Worm (Caenorhabditis elegans) whole organism, L1 larva: Measurements from ENCODE around the gene ZK1098.6.

Source experiments
- F16B12.6 ChIP-seq: fragments of 150-350 bp; optimal IDR thresholded peaks from 2 replicates; lab custom pipeline; 2014; ENCODE audit warnings: missing biosample characterization, missing genetic modification characterization
- alr-1 ChIP-seq: fragments of 200-800 bp; sonication (Bioruptor generic); optimal IDR thresholded peaks from 2 replicates; lab custom pipeline; 2018; ENCODE audit warnings: borderline replicate concordance, mild to moderate bottlenecking, missing genetic modification characterization, missing compliant biosample characterization
- aly-2 ChIP-seq: fragments of 150-350 bp; optimal IDR thresholded peaks from 2 replicates; lab custom pipeline; 2014; ENCODE audit warnings: missing biosample characterization, missing genetic modification characterization
- blmp-1 ChIP-seq: fragments of 150-350 bp; optimal IDR thresholded peaks from 2 replicates; lab custom pipeline; 2014; ENCODE audit warnings: missing biosample characterization, missing genetic modification characterization
- ceh-63 ChIP-seq: fragments of 200-800 bp; sonication (Bioruptor generic); optimal IDR thresholded peaks from 2 replicates; lab custom pipeline; 2018; ENCODE audit warnings: mild to moderate bottlenecking, missing genetic modification characterization, missing compliant biosample characterization
- ceh-8 ChIP-seq: fragments of 200-800 bp; sonication (Bioruptor generic); optimal IDR thresholded peaks from 2 replicates; lab custom pipeline; 2018; ENCODE audit warnings: mild to moderate bottlenecking, missing genetic modification characterization, moderate library complexity, missing compliant biosample characterization
- ceh-88 ChIP-seq: fragments of 200-800 bp; sonication (Bioruptor generic); IDR thresholded peaks from 2 replicates; pipeline ENCODE4 v1.3.6; 2022; ENCODE audit warnings: missing genetic modification characterization, missing compliant biosample characterization
- ceh-90 ChIP-seq: sonication (generic microtip); optimal IDR thresholded peaks from 2 replicates; lab custom pipeline; 2016; ENCODE audit warnings: missing genetic modification characterization, missing compliant biosample characterization
- dsc-1 ChIP-seq: sonication (generic microtip); optimal IDR thresholded peaks from 2 replicates; lab custom pipeline; 2016; ENCODE audit warnings: mild to moderate bottlenecking, missing genetic modification characterization, missing compliant biosample characterization
- efl-1 ChIP-seq, 4 experiments: fragments of 150-350 bp; optimal IDR thresholded peaks in 3 of 4; peaks in 1 of 4; 1 replicate in 1 of 4; 2 replicates in 3 of 4; lab custom pipeline; 2014; ENCODE audit warnings: missing biosample characterization in 2 of 4, missing genetic modification characterization in 2 of 4, missing genetic modification reagents in 2 of 4
- egl-13 ChIP-seq: sonication (generic microtip); optimal IDR thresholded peaks from 2 replicates; lab custom pipeline; 2016; ENCODE audit warnings: missing genotype, missing genetic modification reagents, missing genetic modification characterization, missing compliant biosample characterization
- fkh-10 ChIP-seq: sonication (generic microtip); optimal IDR thresholded peaks from 2 replicates; lab custom pipeline; 2017; ENCODE audit warnings: missing biosample characterization, missing genetic modification reagents, missing genetic modification characterization
- fkh-8 ChIP-seq: sonication (generic microtip); optimal IDR thresholded peaks from 2 replicates; lab custom pipeline; 2016; ENCODE audit warnings: mild to moderate bottlenecking, missing genetic modification characterization, missing compliant biosample characterization
- hlh-17 ChIP-seq: fragments of 200-800 bp; sonication (Bioruptor generic); optimal IDR thresholded peaks from 2 replicates; lab custom pipeline; 2018; ENCODE audit warnings: missing genetic modification characterization, mild to moderate bottlenecking, missing compliant biosample characterization, moderate library complexity, borderline replicate concordance
- hlh-4 ChIP-seq: sonication (generic microtip); optimal IDR thresholded peaks from 2 replicates; lab custom pipeline; 2016; ENCODE audit warnings: mild to moderate bottlenecking, missing genetic modification characterization, missing compliant biosample characterization
- jun-1 ChIP-seq: fragments of 150-350 bp; optimal IDR thresholded peaks from 2 replicates; lab custom pipeline; 2014; ENCODE audit warnings: missing biosample characterization, missing genetic modification reagents, missing genetic modification characterization
- lin-14 ChIP-seq: fragments of 200-800 bp; sonication (Bioruptor generic); optimal IDR thresholded peaks from 2 replicates; lab custom pipeline; 2018; ENCODE audit warnings: mild to moderate bottlenecking, missing genetic modification characterization, moderate library complexity, missing compliant biosample characterization
- lin-15B ChIP-seq: fragments of 150-350 bp; sonication (generic microtip); optimal IDR thresholded peaks from 3 replicates; lab custom pipeline; 2014; ENCODE audit warnings: missing biosample characterization, missing genetic modification characterization
- lin-35 ChIP-seq, 2 experiments: fragments of 150-350 bp; optimal IDR thresholded peaks; 2 replicates each; lab custom pipeline; 2014; ENCODE audit warnings: missing biosample characterization in 2 of 2, missing genetic modification characterization in 2 of 2, missing genetic modification reagents in 2 of 2
- lir-3 ChIP-seq: sonication (generic microtip); optimal IDR thresholded peaks from 2 replicates; lab custom pipeline; 2016; ENCODE audit warnings: mild to moderate bottlenecking, missing genetic modification characterization, moderate library complexity, missing compliant biosample characterization; ENCODE audit not compliant: poor library complexity
- mab-9 ChIP-seq: fragments of 200-800 bp; sonication (Bioruptor generic); IDR thresholded peaks from 2 replicates; pipeline ENCODE4 v1.3.6; 2022; ENCODE audit warnings: missing genetic modification reagents, missing genetic modification characterization, missing compliant biosample characterization
- mdl-1 ChIP-seq, 2 experiments: fragments of 150-350 bp; optimal IDR thresholded peaks; 2 replicates each; lab custom pipeline; 2014 to 2017; ENCODE audit warnings: missing biosample characterization in 2 of 2, missing genetic modification characterization in 2 of 2, inconsistent platforms in 1 of 2
- mef-2 ChIP-seq: fragments of 150-350 bp; optimal IDR thresholded peaks from 2 replicates; lab custom pipeline; 2014; ENCODE audit warnings: missing biosample characterization, missing genetic modification characterization
- mep-1 ChIP-seq: fragments of 150-350 bp; optimal IDR thresholded peaks from 2 replicates; lab custom pipeline; 2014; ENCODE audit warnings: missing biosample characterization, missing genetic modification characterization
- nhr-11 ChIP-seq: fragments of 150-350 bp; optimal IDR thresholded peaks from 2 replicates; lab custom pipeline; 2014; ENCODE audit warnings: missing biosample characterization, missing genetic modification characterization
- nhr-28 ChIP-seq: fragments of 150-350 bp; optimal IDR thresholded peaks from 2 replicates; lab custom pipeline; 2014; ENCODE audit warnings: missing biosample characterization, missing genetic modification characterization
- nhr-71 ChIP-seq: sonication (generic microtip); optimal IDR thresholded peaks from 2 replicates; lab custom pipeline; 2016; ENCODE audit warnings: mild to moderate bottlenecking, missing genetic modification characterization, moderate library complexity, missing compliant biosample characterization
- nhr-76 ChIP-seq: sonication (generic microtip); optimal IDR thresholded peaks from 2 replicates; lab custom pipeline; 2017; ENCODE audit warnings: missing biosample characterization, missing genetic modification characterization
- nhr-77 ChIP-seq: fragments of 150-350 bp; optimal IDR thresholded peaks from 2 replicates; lab custom pipeline; 2014; ENCODE audit warnings: missing biosample characterization, missing genetic modification characterization
- nhr-84 ChIP-seq: sonication (generic microtip); optimal IDR thresholded peaks from 2 replicates; lab custom pipeline; 2017; ENCODE audit warnings: missing biosample characterization, missing genetic modification characterization
- nhr-85 ChIP-seq: sonication (generic microtip); peaks from one replicate; lab custom pipeline; 2016; ENCODE audit warnings: missing genetic modification characterization, inconsistent platforms, missing compliant biosample characterization
- pag-3 ChIP-seq: sonication (generic microtip); optimal IDR thresholded peaks from 2 replicates; lab custom pipeline; 2017; ENCODE audit warnings: missing genetic modification characterization, mild to moderate bottlenecking, missing compliant biosample characterization, antibody characterized with exemption, borderline replicate concordance; ENCODE audit not compliant: insufficient read depth
- pqm-1 ChIP-seq: sonication (generic microtip); optimal IDR thresholded peaks from 3 replicates; lab custom pipeline; 2017; ENCODE audit warnings: missing biosample characterization, missing genetic modification characterization
- sox-4 ChIP-seq: sonication (generic microtip); optimal IDR thresholded peaks from 2 replicates; lab custom pipeline; 2016; ENCODE audit warnings: missing genetic modification characterization, missing compliant biosample characterization
- sup-37 ChIP-seq: fragments of 200-800 bp; sonication (Bioruptor generic); optimal IDR thresholded peaks from 2 replicates; lab custom pipeline; 2018; ENCODE audit warnings: mild to moderate bottlenecking, missing genetic modification characterization, missing compliant biosample characterization
- tbx-2 ChIP-seq: sonication (generic microtip); optimal IDR thresholded peaks from 2 replicates; lab custom pipeline; 2016; ENCODE audit warnings: missing genetic modification characterization, missing compliant biosample characterization
- vab-15 ChIP-seq: sonication (generic microtip); optimal IDR thresholded peaks from 2 replicates; lab custom pipeline; 2017; ENCODE audit warnings: missing genotype, mild to moderate bottlenecking, missing genetic modification characterization, missing compliant biosample characterization
- zag-1 ChIP-seq: fragments of 150-350 bp; optimal IDR thresholded peaks from 2 replicates; lab custom pipeline; 2014; ENCODE audit warnings: missing biosample characterization, missing genetic modification characterization
- zip-4 ChIP-seq: fragments of 200-800 bp; sonication (Bioruptor generic); optimal IDR thresholded peaks from 2 replicates; lab custom pipeline; 2018; ENCODE audit warnings: mild to moderate bottlenecking, missing genetic modification characterization, moderate library complexity, missing compliant biosample characterization
- ztf-4 ChIP-seq: fragments of 150-350 bp; optimal IDR thresholded peaks from 2 replicates; lab custom pipeline; 2014; ENCODE audit warnings: missing biosample characterization, missing genetic modification characterization

Gene ZK1098.6

DNA sequence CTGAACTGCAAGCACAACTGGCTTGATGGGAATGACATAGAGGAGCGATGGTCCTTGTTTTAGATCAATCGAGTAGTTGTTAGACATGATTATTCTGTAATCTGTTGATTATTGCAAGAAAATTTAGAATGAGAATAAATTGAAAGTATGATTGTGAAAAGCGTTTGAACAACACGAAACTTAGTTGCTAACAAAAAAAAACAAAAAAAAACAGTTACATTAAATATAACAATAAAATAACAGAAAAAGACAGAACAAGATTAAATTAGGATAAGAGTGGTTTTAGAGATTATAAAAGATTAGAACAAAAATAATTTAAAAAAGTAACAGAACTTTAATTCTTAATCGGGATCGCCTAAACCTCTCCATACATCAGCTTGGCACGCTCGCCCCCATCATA is 36.3 kb downstream of the ZK1098.6 start, which contains the start of gene C48B4.9:
Gene C48B4.9 (minus strand): TSS at position 101 of the 400 bp plus-strand sequence.
- TF ChIP-seq fkh-10 (GFP tag; lab: Kevin White, UChicago) = no peak
- no peak for TF ChIP-seq efl-1 (optimal IDR thresholded peaks at IDR 0.05; lab: Kevin White, UChicago)
- TF ChIP-seq efl-1 (GFP tag; optimal IDR thresholded peaks at IDR 0.05 in 1 of 2; lab: Kevin White, UChicago) = no peak
- TF ChIP-seq nhr-84 = no peak
- TF ChIP-seq lin-35 (GFP tag; optimal IDR thresholded peaks at IDR 0.05; lab: Kevin White, UChicago) = no peak
- no peak for TF ChIP-seq lin-14
- no peak for TF ChIP-seq lin-15B (tag; lab: Kevin White, UChicago)
- TF ChIP-seq nhr-71 (tag; lab: Kevin White, UChicago) = no peak
- no peak for TF ChIP-seq mdl-1 (tag; optimal IDR thresholded peaks at IDR 0.05; lab: Kevin White, UChicago)
- TF ChIP-seq F16B12.6 (tag; lab: Kevin White, UChicago) = no peak
- TF ChIP-seq zip-4 (GFP tag; lab: Kevin White, UChicago) = no peak
- TF ChIP-seq mef-2 (tag; lab: Kevin White, UChicago) = no peak
- TF ChIP-seq jun-1 (tag; lab: Kevin White, UChicago) = no peak
- no peak for TF ChIP-seq ceh-88 (GFP tag; lab: Robert Waterston, UW)

DNA sequence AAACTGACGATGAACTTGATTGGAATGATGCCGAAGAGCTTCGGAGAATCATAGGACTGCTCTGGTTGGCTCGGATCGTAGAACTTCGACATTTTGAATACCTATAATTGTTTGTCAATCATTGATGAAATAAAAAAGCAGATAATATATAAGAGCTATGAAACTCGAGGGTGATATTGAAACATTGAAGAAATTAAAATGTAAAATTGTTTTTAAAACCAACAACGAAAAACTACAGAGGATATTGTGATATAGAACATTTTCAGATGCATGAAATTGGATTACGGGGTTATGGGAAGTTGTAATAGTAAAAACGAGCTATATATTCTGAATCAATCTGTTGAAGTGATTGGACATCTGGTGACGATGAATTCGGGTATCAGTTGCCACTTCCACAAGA is 37.5 kb downstream of the ZK1098.6 start, which contains the start of gene C48B4.10:
Gene C48B4.10 (minus strand): TSS at position 101 of the 400 bp plus-strand sequence.
- TF ChIP-seq dsc-1 (tag; lab: Kevin White, UChicago) (no peak), nhr-76 (tag; lab: Kevin White, UChicago) (no peak), sup-37 (GFP tag; lab: Kevin White, UChicago) (no peak), alr-1 (tag; lab: Kevin White, UChicago) (no peak), F16B12.6 (tag; lab: Kevin White, UChicago) (no peak), nhr-85 (tag; lab: Kevin White, UChicago) (no peak), efl-1 (optimal IDR thresholded peaks at IDR 0.05; lab: Kevin White, UChicago) (no peak), efl-1 (GFP tag; optimal IDR thresholded peaks at IDR 0.05 in 1 of 2; lab: Kevin White, UChicago) (no peak), hlh-4 (tag; lab: Kevin White, UChicago) (no peak), jun-1 (tag; lab: Kevin White, UChicago) (no peak), ceh-90 (tag; lab: Kevin White, UChicago) (no peak), ceh-8 (GFP tag; lab: Kevin White, UChicago) (no peak), vab-15 (tag; lab: Kevin White, UChicago) (no peak), ceh-63 (GFP tag; lab: Kevin White, UChicago) (no peak), pqm-1 (tag; lab: Kevin White, UChicago) (no peak), hlh-17 (GFP tag; lab: Kevin White, UChicago) (no peak), lir-3 (tag; lab: Kevin White, UChicago) (no peak), aly-2 (tag; lab: Kevin White, UChicago) (no peak)

DNA sequence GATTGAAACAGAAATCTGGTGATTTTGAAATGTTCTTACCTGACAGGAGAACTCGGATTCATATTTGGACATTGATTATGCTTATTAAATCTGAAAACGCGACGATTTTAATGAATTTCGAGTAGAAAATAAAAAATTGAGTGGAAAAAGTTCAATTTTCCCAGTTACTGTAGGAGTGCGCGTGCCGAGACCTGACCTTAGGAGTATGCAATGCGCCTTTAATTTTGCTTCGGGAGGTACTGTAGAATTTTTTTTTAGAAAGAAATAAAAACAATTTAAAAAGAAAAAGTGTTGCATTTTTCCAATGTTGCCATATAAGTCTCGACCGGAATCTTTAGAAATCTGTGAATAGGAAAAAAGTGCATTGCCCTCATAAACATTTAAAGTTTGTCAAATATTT is 39.0 kb downstream of the ZK1098.6 start, which contains the start of gene C48B4.11:
Gene C48B4.11 (minus strand): TSS at position 143 of the 400 bp plus-strand sequence.
- TF ChIP-seq tbx-2 (tag; lab: Kevin White, UChicago) = no peak

DNA sequence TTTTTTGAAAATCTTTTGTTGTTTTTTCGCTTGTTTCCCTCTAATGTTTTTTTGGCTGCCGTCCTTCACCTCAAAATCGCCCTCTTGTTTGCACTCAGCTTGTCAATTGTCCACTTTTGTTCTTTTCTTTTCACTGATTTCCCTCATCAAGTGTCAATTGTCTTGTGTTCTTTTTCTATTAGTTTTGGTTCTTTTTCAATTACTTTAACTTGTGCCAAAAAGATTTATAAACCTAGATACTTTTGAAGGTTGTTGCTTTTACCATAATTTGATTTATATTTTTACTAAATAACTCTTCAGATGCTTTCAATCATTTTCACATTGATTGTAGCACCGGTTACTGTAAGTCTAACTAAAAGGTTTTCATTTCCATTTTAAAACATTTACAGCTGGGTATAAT is 41.5 kb downstream of the ZK1098.6 start, which contains the start of gene C48B4.13:
Gene C48B4.13 (plus strand): TSS at position 301 of the 400 bp plus-strand sequence.
- TF ChIP-seq ceh-90 (tag; lab: Kevin White, UChicago) (no peak), zag-1 (tag; lab: Kevin White, UChicago) (no peak), nhr-11 (no peak), nhr-28 (no peak), ztf-4 (no peak), egl-13 (no peak), mab-9 (GFP tag; lab: Robert Waterston, UW) (no peak), mep-1 (no peak), sox-4 (tag; lab: Kevin White, UChicago) (no peak), blmp-1 (tag; lab: Kevin White, UChicago) (no peak), nhr-77 (tag; lab: Kevin White, UChicago) (no peak), fkh-8 (tag; lab: Kevin White, UChicago) (no peak), pag-3 (tag; lab: Kevin White, UChicago) (no peak), efl-1 (optimal IDR thresholded peaks at IDR 0.05; lab: Kevin White, UChicago) (no peak), efl-1 (GFP tag; optimal IDR thresholded peaks at IDR 0.05 in 1 of 2; lab: Kevin White, UChicago) (no peak), jun-1 (tag; lab: Kevin White, UChicago) (no peak)
